ENCODE assay signal across 1 fruit fly cellular context in genomic region chr3R:6667245-6667644, dm6.
TF ChIP-seq lines count a peak whose summit lies in the region.

No protein-coding gene starts in this region.

TF ChIP-seq in whole organism, embryonic, 481 proteins besides CTCF, POLR2A, EP300 and RAD21 (continued from another document):
- TF ChIP-seq CG1529 (GFP tag; optimal IDR thresholded peaks at IDR 0.05; lab: Kevin White, UChicago) (peak; percentile 35), BEAF-32 (GFP tag; optimal IDR thresholded peaks at IDR 0.05; lab: Kevin White, UChicago) (no peak), CG4328 (GFP tag; optimal IDR thresholded peaks at IDR 0.05; lab: Kevin White, UChicago) (no peak), nmo (GFP tag; optimal IDR thresholded peaks at IDR 0.05; lab: Kevin White, UChicago) (peak; percentile 19), Trl (optimal IDR thresholded peaks at IDR 0.05; lab: Kevin White, UChicago) (no peak), Trl (GFP tag; optimal IDR thresholded peaks at IDR 0.05; lab: Kevin White, UChicago) (peak; percentile 20), lab (GFP tag; optimal IDR thresholded peaks at IDR 0.05; lab: Kevin White, UChicago) (peak; percentile 51), corto (GFP tag; optimal IDR thresholded peaks at IDR 0.05; lab: Kevin White, UChicago) (no peak), CG13424 (tag; optimal IDR thresholded peaks at IDR 0.05; lab: Kevin White, UChicago) (peak; percentile 19), fru (optimal IDR thresholded peaks at IDR 0.05; lab: Kevin White, UChicago) (no peak), CG2875 (GFP tag; optimal IDR thresholded peaks at IDR 0.05; lab: Kevin White, UChicago) (peak; percentile 48), MBD-R2 (GFP tag; IDR thresholded peaks at IDR 0.05; lab: Robert Waterston, UW) (no peak), CG1602 (GFP tag; optimal IDR thresholded peaks at IDR 0.05; lab: Kevin White, UChicago) (peak; percentile 33), fd64A (GFP tag; optimal IDR thresholded peaks at IDR 0.05; lab: Kevin White, UChicago) (peak; percentile 70), CG1603 (tag; optimal IDR thresholded peaks at IDR 0.05; lab: Kevin White, UChicago) (peak; percentile 75), CG17568 (GFP tag; optimal IDR thresholded peaks at IDR 0.05; lab: Kevin White, UChicago) (peak; percentile 70), Spps (tag; optimal IDR thresholded peaks at IDR 0.05; lab: Kevin White, UChicago) (peak; percentile 61), gsb-n (tag; optimal IDR thresholded peaks at IDR 0.05; lab: Kevin White, UChicago) (peak; percentile 73), phol (tag; optimal IDR thresholded peaks at IDR 0.05; lab: Kevin White, UChicago) (peak; percentile 1), CG12391 (tag; optimal IDR thresholded peaks at IDR 0.05; lab: Kevin White, UChicago) (peak; percentile 36), gem (tag; optimal IDR thresholded peaks at IDR 0.05; lab: Kevin White, UChicago) (peak; percentile 56), chm (GFP tag; IDR thresholded peaks at IDR 0.05; lab: Robert Waterston, UW) (peak; percentile 12; the same call in 1 of the 2 replicates), ATbp (GFP tag; optimal IDR thresholded peaks at IDR 0.05; lab: Kevin White, UChicago) (peak; percentile 49), sd (tag; optimal IDR thresholded peaks at IDR 0.05; lab: Kevin White, UChicago) (peak; percentile 40), Fer3 (tag; optimal IDR thresholded peaks at IDR 0.05; lab: Kevin White, UChicago) (no peak), Sry-δ (GFP tag; optimal IDR thresholded peaks at IDR 0.05; lab: Kevin White, UChicago) (no peak), CG8388 (GFP tag; optimal IDR thresholded peaks at IDR 0.05; lab: Kevin White, UChicago) (peak; percentile 7), nerfin-1 (tag; optimal IDR thresholded peaks at IDR 0.05; lab: Kevin White, UChicago) (peak; percentile 46), CG2116 (GFP tag; optimal IDR thresholded peaks at IDR 0.05; lab: Kevin White, UChicago) (peak; percentile 37), CG32532 (GFP tag; IDR thresholded peaks at IDR 0.05; lab: Robert Waterston, UW) (no peak), vnd (GFP tag; IDR thresholded peaks at IDR 0.05; lab: Robert Waterston, UW; ENCODE audit: partially characterized antibody) (no peak)
